Fruit fly (Drosophila melanogaster) whole organism, embryonic: Measurements from ENCODE around the gene Nup43.
A peak's percentile ranks its signal among the peaks of the same experiment; 100 is the strongest.

ENCODE experiments used
- ATbp ChIP-seq: fragments of 200-800 bp; sonication (Bioruptor generic); optimal IDR thresholded peaks from 2 replicates; lab custom pipeline; 2017; ENCODE audit warnings: missing biosample characterization, mild to moderate bottlenecking, missing genetic modification characterization, missing genetic modification reagents
- Abd-B ChIP-seq: fragments of 200-800 bp; sonication (Bioruptor generic); optimal IDR thresholded peaks from 2 replicates; lab custom pipeline; 2018; ENCODE audit warnings: missing biosample characterization, mild to moderate bottlenecking, missing genetic modification characterization, moderate library complexity
- Ada2b ChIP-seq: fragments of 200-800 bp; sonication (Bioruptor generic); IDR thresholded peaks from 2 replicates; pipeline ENCODE4 v1.3.6; 2022; ENCODE audit warnings: missing biosample characterization, missing genetic modification characterization
- Antp ChIP-seq: fragments of 200-800 bp; sonication (Bioruptor generic); optimal IDR thresholded peaks from 3 replicates; lab custom pipeline; 2016; ENCODE audit warnings: missing biosample characterization, missing genetic modification characterization
- B-H1 ChIP-seq: fragments of 200-800 bp; sonication (Bioruptor generic); IDR thresholded peaks from 3 replicates; pipeline ENCODE4 v1.3.6; 2022; ENCODE audit warnings: missing biosample characterization, missing genetic modification characterization
- Blimp-1 ChIP-seq: fragments of 200-800 bp; sonication (Bioruptor generic); optimal IDR thresholded peaks from 3 replicates; lab custom pipeline; 2018; ENCODE audit warnings: missing biosample characterization, missing genetic modification characterization, mild to moderate bottlenecking, moderate library complexity, missing genetic modification reagents
- BtbVII ChIP-seq: fragments of 200-800 bp; sonication (Bioruptor generic); optimal IDR thresholded peaks from 3 replicates; lab custom pipeline; 2017; ENCODE audit warnings: missing biosample characterization, mild to moderate bottlenecking, missing genetic modification characterization
- CG10366 ChIP-seq: fragments of 200-800 bp; sonication (Bioruptor generic); IDR thresholded peaks from 2 replicates; pipeline ENCODE4 v1.3.6; 2022; ENCODE audit warnings: missing biosample characterization, missing genetic modification characterization
- CG10462 ChIP-seq: fragments of 200-800 bp; sonication (Bioruptor generic); optimal IDR thresholded peaks from 2 replicates; lab custom pipeline; 2016; ENCODE audit warnings: missing biosample characterization, missing genetic modification characterization
- CG11504 ChIP-seq: fragments of 200-800 bp; sonication (Bioruptor generic); optimal IDR thresholded peaks from 3 replicates; lab custom pipeline; 2019; ENCODE audit warnings: missing biosample characterization, mild to moderate bottlenecking, missing genetic modification characterization, moderate library complexity
- CG11696 ChIP-seq: fragments of 200-800 bp; sonication (Bioruptor generic); IDR thresholded peaks from 2 replicates; pipeline ENCODE4 v1.3.6; 2022; ENCODE audit warnings: missing biosample characterization, missing genetic modification characterization
- CG12659 ChIP-seq: fragments of 200-800 bp; sonication (Bioruptor generic); optimal IDR thresholded peaks from 3 replicates; lab custom pipeline; 2017; ENCODE audit warnings: mild to moderate bottlenecking, missing biosample characterization, missing genetic modification reagents, missing genetic modification characterization
- CG14710 ChIP-seq: fragments of 200-800 bp; sonication (Bioruptor generic); optimal IDR thresholded peaks from 3 replicates; lab custom pipeline; 2019; ENCODE audit warnings: missing biosample characterization, mild to moderate bottlenecking, missing genetic modification characterization, moderate library complexity
- CG1602 ChIP-seq: fragments of 200-800 bp; sonication (Bioruptor generic); optimal IDR thresholded peaks from 3 replicates; lab custom pipeline; 2016; ENCODE audit warnings: missing biosample characterization, missing genetic modification characterization
- CG17385 ChIP-seq: fragments of 200-800 bp; sonication (Bioruptor generic); optimal IDR thresholded peaks from 3 replicates; lab custom pipeline; 2018; ENCODE audit warnings: missing biosample characterization, mild to moderate bottlenecking, missing genetic modification characterization
- CG31388 ChIP-seq: fragments of 200-800 bp; sonication (Bioruptor generic); optimal IDR thresholded peaks from 2 replicates; lab custom pipeline; 2016; ENCODE audit warnings: missing biosample characterization, missing genetic modification characterization
- CG4820 ChIP-seq: fragments of 200-800 bp; sonication (Bioruptor generic); optimal IDR thresholded peaks from 3 replicates; lab custom pipeline; 2016; ENCODE audit warnings: missing biosample characterization, missing genetic modification characterization
- CG5245 ChIP-seq: fragments of 200-800 bp; sonication (Bioruptor generic); optimal IDR thresholded peaks from 3 replicates; lab custom pipeline; 2016; ENCODE audit warnings: missing biosample characterization, missing genetic modification characterization
- CG6654 ChIP-seq: fragments of 200-800 bp; sonication (Bioruptor generic); optimal IDR thresholded peaks from 2 replicates; lab custom pipeline; 2017; ENCODE audit warnings: missing biosample characterization, mild to moderate bottlenecking, missing genetic modification characterization
- CG8478 ChIP-seq: fragments of >200 bp; optimal IDR thresholded peaks from 2 replicates; lab custom pipeline; 2018
- CG8944 ChIP-seq: fragments of 200-800 bp; sonication (Bioruptor generic); optimal IDR thresholded peaks from 3 replicates; lab custom pipeline; 2016; ENCODE audit warnings: missing biosample characterization, missing genetic modification characterization
- CG9609 ChIP-seq: fragments of 200-800 bp; sonication (Bioruptor generic); optimal IDR thresholded peaks from 3 replicates; lab custom pipeline; 2016; ENCODE audit warnings: missing biosample characterization, missing genetic modification characterization
- Dad ChIP-seq: fragments of 200-800 bp; sonication (Bioruptor generic); optimal IDR thresholded peaks from 3 replicates; lab custom pipeline; 2016; ENCODE audit warnings: missing biosample characterization, missing genetic modification characterization
- Dp ChIP-seq: fragments of 200-800 bp; sonication (Bioruptor generic); optimal IDR thresholded peaks from 2 replicates; lab custom pipeline; 2018; ENCODE audit warnings: missing biosample characterization, mild to moderate bottlenecking, missing genetic modification characterization, moderate library complexity
- E2f1 ChIP-seq: fragments of 200-800 bp; sonication (Bioruptor generic); IDR thresholded peaks from 2 replicates; pipeline ENCODE4 v1.3.6; 2022; ENCODE audit warnings: missing biosample characterization, missing genetic modification characterization
- E2f2 ChIP-seq: fragments of 200-800 bp; sonication (Bioruptor generic); IDR thresholded peaks from 2 replicates; pipeline ENCODE4 v1.3.6; 2022; ENCODE audit warnings: missing biosample characterization, missing genetic modification characterization
- Gug ChIP-seq: fragments of 200-800 bp; sonication (Bioruptor generic); IDR thresholded peaks from 4 replicates; pipeline ENCODE4 v1.3.6; 2022; ENCODE audit warnings: missing biosample characterization, missing genetic modification characterization
- Hmr ChIP-seq: fragments of 200-800 bp; sonication (Bioruptor generic); optimal IDR thresholded peaks from 3 replicates; lab custom pipeline; 2017; ENCODE audit warnings: mild to moderate bottlenecking, missing biosample characterization, missing genetic modification reagents, missing genetic modification characterization
- Stat92E ChIP-seq, 3 experiments: fragments of >200 bp in 2 of 3; fragments of 200-800 bp in 1 of 3; sonication (Bioruptor generic) in 1 of 3; optimal IDR thresholded peaks; 2 replicates each; lab custom pipeline; 2017 to 2019; ENCODE audit warnings: missing biosample characterization in 3 of 3, missing genetic modification characterization in 3 of 3, mild to moderate bottlenecking in 1 of 3, moderate library complexity in 1 of 3
- Trl ChIP-seq, 3 experiments: fragments of >200 bp in 2 of 3; fragments of 200-800 bp in 1 of 3; sonication (Bioruptor generic) in 1 of 3; optimal IDR thresholded peaks; 2 replicates in 1 of 3; 3 replicates in 2 of 3; lab custom pipeline; 2016 to 2017; ENCODE audit warnings: missing biosample characterization in 1 of 3, missing genetic modification characterization in 1 of 3
- az2 ChIP-seq: fragments of 200-800 bp; sonication (Bioruptor generic); optimal IDR thresholded peaks from 3 replicates; lab custom pipeline; 2016; ENCODE audit warnings: missing biosample characterization, missing genetic modification characterization
- cad ChIP-seq: fragments of >200 bp; optimal IDR thresholded peaks from 2 replicates; lab custom pipeline; 2017; ENCODE audit warnings: missing biosample characterization, missing genetic modification characterization
- crp ChIP-seq, 2 experiments: fragments of 200-800 bp; sonication (Bioruptor generic); optimal IDR thresholded peaks; 2 replicates in 1 of 2; 3 replicates in 1 of 2; lab custom pipeline; 2017; ENCODE audit warnings: missing biosample characterization in 2 of 2, missing genetic modification characterization in 2 of 2, mild to moderate bottlenecking in 1 of 2, moderate library complexity in 1 of 2
- fu2 ChIP-seq: fragments of 200-800 bp; sonication (Bioruptor generic); optimal IDR thresholded peaks from 2 replicates; lab custom pipeline; 2016; ENCODE audit warnings: missing biosample characterization, missing genetic modification characterization
- gro ChIP-seq: fragments of 200-800 bp; sonication (Bioruptor generic); optimal IDR thresholded peaks from 2 replicates; lab custom pipeline; 2016; ENCODE audit warnings: missing biosample characterization, missing genetic modification characterization
- lov ChIP-seq, 2 experiments: fragments of 200-800 bp in 1 of 2; fragments of >200 bp in 1 of 2; sonication (Bioruptor generic) in 1 of 2; IDR thresholded peaks in 1 of 2; optimal IDR thresholded peaks in 1 of 2; 2 replicates in 1 of 2; 3 replicates in 1 of 2; pipeline versions ENCODE4 v1.3.6 to Lab custom; 2017 to 2022; ENCODE audit warnings: missing biosample characterization in 1 of 2, missing genetic modification characterization in 1 of 2
- nerfin-2 ChIP-seq: fragments of 200-800 bp; sonication (Bioruptor generic); IDR thresholded peaks from 2 replicates; pipeline ENCODE4 v1.3.6; 2022; ENCODE audit warnings: missing biosample characterization, missing genetic modification characterization; ENCODE audit not compliant: partially characterized antibody
- nmo ChIP-seq: fragments of 200-800 bp; sonication (Bioruptor generic); optimal IDR thresholded peaks from 2 replicates; lab custom pipeline; 2018; ENCODE audit warnings: missing biosample characterization, mild to moderate bottlenecking, missing genetic modification characterization, moderate library complexity
- pfk ChIP-seq: fragments of 200-800 bp; sonication (Bioruptor generic); optimal IDR thresholded peaks from 2 replicates; lab custom pipeline; 2018; ENCODE audit warnings: missing biosample characterization, mild to moderate bottlenecking, missing genetic modification characterization, moderate library complexity
- pho ChIP-seq: fragments of 200-800 bp; sonication (Bioruptor generic); optimal IDR thresholded peaks from 2 replicates; lab custom pipeline; 2016; ENCODE audit warnings: missing biosample characterization, missing genetic modification characterization
- prd ChIP-seq, 3 experiments: fragments of >200 bp in 2 of 3; fragments of 200-800 bp in 1 of 3; sonication (Bioruptor generic) in 1 of 3; optimal IDR thresholded peaks in 2 of 3; IDR thresholded peaks in 1 of 3; 2 replicates in 2 of 3; 3 replicates in 1 of 3; pipeline versions ENCODE4 v1.3.6 to Lab custom; 2017 to 2022; ENCODE audit warnings: missing biosample characterization in 1 of 3, missing genetic modification characterization in 1 of 3
- schlank ChIP-seq: fragments of 200-800 bp; sonication (Bioruptor generic); optimal IDR thresholded peaks from 2 replicates; lab custom pipeline; 2018; ENCODE audit warnings: missing biosample characterization, mild to moderate bottlenecking, missing genetic modification characterization
- seq ChIP-seq: fragments of 200-800 bp; sonication (Bioruptor generic); IDR thresholded peaks from 2 replicates; pipeline ENCODE4 v1.3.6; 2022; ENCODE audit warnings: missing biosample characterization, missing genetic modification characterization
- sna ChIP-seq: fragments of 200-800 bp; sonication (Bioruptor generic); IDR thresholded peaks from 2 replicates; pipeline ENCODE4 v1.3.6; 2022; ENCODE audit warnings: missing biosample characterization, missing genetic modification characterization; ENCODE audit not compliant: partially characterized antibody
- vvl ChIP-seq: fragments of 200-800 bp; sonication (Bioruptor generic); IDR thresholded peaks from 2 replicates; pipeline ENCODE4 v1.3.6; 2022; ENCODE audit warnings: missing biosample characterization, missing genetic modification characterization
- wek ChIP-seq: fragments of 200-800 bp; sonication (Bioruptor generic); optimal IDR thresholded peaks from 3 replicates; lab custom pipeline; 2018; ENCODE audit warnings: missing biosample characterization, mild to moderate bottlenecking, missing genetic modification characterization, moderate library complexity

Gene Nup43

dm6 chr3R:18412279-18413214, 46.1 kb downstream of the Nup43 start, which contains the start of gene CG31122 (continued):
- TF ChIP-seq CG10462 (GFP tag; lab: Kevin White, UChicago): no peak
- TF ChIP-seq Dp (GFP tag; lab: Kevin White, UChicago): peak; percentile 88
- TF ChIP-seq pho (GFP tag; lab: Kevin White, UChicago): peak; percentile 62
- TF ChIP-seq prd (optimal IDR thresholded peaks at IDR 0.05; lab: Kevin White, UChicago): no peak
- TF ChIP-seq prd (GFP tag; IDR thresholded peaks at IDR 0.05; lab: Robert Waterston, UW): peak; percentile 59; the same call in 2 of the 3 replicates
- peak; percentile 56 for TF ChIP-seq CG12659 (GFP tag; lab: Kevin White, UChicago)
- TF ChIP-seq Antp (GFP tag; lab: Kevin White, UChicago): peak; percentile 21
- TF ChIP-seq Hmr (GFP tag; lab: Kevin White, UChicago): peak; percentile 3
- TF ChIP-seq wek (GFP tag; lab: Kevin White, UChicago): no peak
- peak; percentile 72 for TF ChIP-seq Dad (GFP tag; lab: Kevin White, UChicago)
- peak; percentile 12 for TF ChIP-seq ATbp (GFP tag; lab: Kevin White, UChicago)
- peak; percentile 56 for TF ChIP-seq gro
- peak; percentile 63 for TF ChIP-seq CG11504
- TF ChIP-seq vvl (GFP tag; lab: Robert Waterston, UW): peak; percentile 51; the same call in 1 of the 2 replicates
- TF ChIP-seq crp (GFP tag; optimal IDR thresholded peaks at IDR 0.05; lab: Kevin White, UChicago): peak in 1 of 2 experiments; percentile 19
- peak; percentile 24; the same call in 1 of the 2 replicates for TF ChIP-seq Ada2b (GFP tag; lab: Robert Waterston, UW)
- peak; percentile 16 for TF ChIP-seq az2 (GFP tag; lab: Kevin White, UChicago)
- no peak for TF ChIP-seq CG6654 (GFP tag; lab: Kevin White, UChicago)
- peak; percentile 63 for TF ChIP-seq seq
- no peak for TF ChIP-seq CG31388
- peak; percentile 84 for TF ChIP-seq CG14710 (tag; lab: Kevin White, UChicago)
- peak; percentile 90 for TF ChIP-seq nerfin-2 (GFP tag; lab: Robert Waterston, UW)
- peak; percentile 91 for TF ChIP-seq E2f2 (GFP tag; lab: Robert Waterston, UW)
- peak; percentile 45 for TF ChIP-seq CG8944 (GFP tag; lab: Kevin White, UChicago)
- TF ChIP-seq Blimp-1 (GFP tag; lab: Kevin White, UChicago): peak; percentile 66
- TF ChIP-seq B-H1 (GFP tag; lab: Robert Waterston, UW): no peak
- TF ChIP-seq pfk (GFP tag; lab: Kevin White, UChicago): no peak
- TF ChIP-seq Abd-B: peak; percentile 14
- no peak for TF ChIP-seq Stat92E (GFP tag; optimal IDR thresholded peaks at IDR 0.05; lab: Kevin White, UChicago)
- no peak for TF ChIP-seq schlank (tag; lab: Kevin White, UChicago)
- TF ChIP-seq Gug (GFP tag; lab: Robert Waterston, UW): peak; percentile 60; the same call in 2 of the 4 replicates
- peak; percentile 73 for TF ChIP-seq nmo
- TF ChIP-seq lov (optimal IDR thresholded peaks at IDR 0.05; lab: Kevin White, UChicago): no peak
- TF ChIP-seq lov (GFP tag; IDR thresholded peaks at IDR 0.05; lab: Robert Waterston, UW): no peak
- TF ChIP-seq CG8478 (lab: Kevin White, UChicago): peak; percentile 90
- TF ChIP-seq Trl (optimal IDR thresholded peaks at IDR 0.05; lab: Kevin White, UChicago): peak in 1 of 2 experiments; percentile 48
- peak; percentile 62 for TF ChIP-seq Trl (GFP tag; optimal IDR thresholded peaks at IDR 0.05; lab: Kevin White, UChicago)
- TF ChIP-seq E2f1 (GFP tag; lab: Robert Waterston, UW): peak; percentile 49; the same call in 1 of the 2 replicates
- TF ChIP-seq CG1602: peak; percentile 9
- TF ChIP-seq CG10366 (GFP tag; lab: Robert Waterston, UW): no peak
- no peak for TF ChIP-seq CG11696 (GFP tag; lab: Robert Waterston, UW)
- TF ChIP-seq CG4820 (GFP tag; lab: Kevin White, UChicago): peak; percentile 28
- peak; percentile 45 for TF ChIP-seq CG9609 (GFP tag; lab: Kevin White, UChicago)
- peak; percentile 2 for TF ChIP-seq CG5245 (GFP tag; lab: Kevin White, UChicago)
- no peak for TF ChIP-seq cad (GFP tag; lab: Kevin White, UChicago)
- TF ChIP-seq fu2 (GFP tag; lab: Kevin White, UChicago): no peak
- peak; percentile 97 for TF ChIP-seq CG17385 (GFP tag; lab: Kevin White, UChicago)
- TF ChIP-seq BtbVII: peak; percentile 7
- peak; percentile 99 for TF ChIP-seq sna (GFP tag; lab: Robert Waterston, UW)
